Fruit fly (Drosophila melanogaster): ENCODE data around the gene CG33764.

The CG33764 gene

dm6 chr3L:4252121-4252861, 15.0 kb downstream of the CG33764 start (continued):
- TF ChIP-seq CG10366 (GFP tag; IDR thresholded peaks at IDR 0.05) = no peak
- peak; percentile 46 for TF ChIP-seq kni (GFP tag; optimal IDR thresholded peaks at IDR 0.05)
- no peak for TF ChIP-seq ewg (GFP tag; optimal IDR thresholded peaks at IDR 0.05)
- no peak for TF ChIP-seq nau (GFP tag; optimal IDR thresholded peaks at IDR 0.05)
- no peak for TF ChIP-seq CG10462 (GFP tag; optimal IDR thresholded peaks at IDR 0.05)
- TF ChIP-seq vfl (GFP tag; optimal IDR thresholded peaks at IDR 0.05) = no peak
- TF ChIP-seq CG3995 (GFP tag; optimal IDR thresholded peaks at IDR 0.05) = peak; percentile 92
- no peak for TF ChIP-seq lab (GFP tag; optimal IDR thresholded peaks at IDR 0.05)
- TF ChIP-seq Jarid2 (GFP tag; optimal IDR thresholded peaks at IDR 0.05) = no peak
- no peak for TF ChIP-seq CG17568 (GFP tag; optimal IDR thresholded peaks at IDR 0.05)
- peak; percentile 40 for TF ChIP-seq row (GFP tag; IDR thresholded peaks at IDR 0.05)
- TF ChIP-seq CG15269 (tag; optimal IDR thresholded peaks at IDR 0.05) = no peak
- no peak; the same call in 2 of the 3 replicates for TF ChIP-seq CG34422 (GFP tag; IDR thresholded peaks at IDR 0.05)
- peak; percentile 48; the same call in 1 of the 2 replicates for TF ChIP-seq CG31441 (GFP tag; IDR thresholded peaks at IDR 0.05)
- no peak for TF ChIP-seq Asciz (GFP tag; optimal IDR thresholded peaks at IDR 0.05)
- TF ChIP-seq CG2875 (GFP tag; optimal IDR thresholded peaks at IDR 0.05) = no peak
- 0 out of 3 replicates have a peak, but pooled peaks have one; percentile 24 for TF ChIP-seq ci (GFP tag; IDR thresholded peaks at IDR 0.05)
- no peak for TF ChIP-seq zfh2 (GFP tag; optimal IDR thresholded peaks at IDR 0.05)
- no peak for TF ChIP-seq Poxn (GFP tag; IDR thresholded peaks at IDR 0.05)
- no peak for TF ChIP-seq dysf (GFP tag; IDR thresholded peaks at IDR 0.05)
- no peak for TF ChIP-seq pfk (GFP tag; optimal IDR thresholded peaks at IDR 0.05)
- 0 out of 3 replicates have a peak, but pooled peaks have one; percentile 39 for TF ChIP-seq zen2 (GFP tag; IDR thresholded peaks at IDR 0.05; ENCODE audit: partially characterized antibody)
- TF ChIP-seq CG15073 (GFP tag; optimal IDR thresholded peaks at IDR 0.05) = no peak
- no peak for TF ChIP-seq Doc3 (GFP tag; IDR thresholded peaks at IDR 0.05; ENCODE audit: partially characterized antibody)
- peak; percentile 43 for TF ChIP-seq Med (GFP tag)
- TF ChIP-seq CG17829 (tag; optimal IDR thresholded peaks at IDR 0.05) = peak; percentile 2
- no peak for TF ChIP-seq eyg (GFP tag; optimal IDR thresholded peaks at IDR 0.05)
- peak; percentile 65 for TF ChIP-seq nom (GFP tag; optimal IDR thresholded peaks at IDR 0.05)
- TF ChIP-seq Deaf1 (tag; optimal IDR thresholded peaks at IDR 0.05) = no peak
- no peak for TF ChIP-seq CG10274 (GFP tag; optimal IDR thresholded peaks at IDR 0.05)
- no peak for TF ChIP-seq ash1 (GFP tag; optimal IDR thresholded peaks at IDR 0.05)
- no peak for TF ChIP-seq H2.0 (GFP tag; IDR thresholded peaks at IDR 0.05)
- TF ChIP-seq H15 (GFP tag; IDR thresholded peaks at IDR 0.05) = no peak
- TF ChIP-seq tx (GFP tag; optimal IDR thresholded peaks at IDR 0.05) = no peak
- no peak for TF ChIP-seq CG6175 (GFP tag; IDR thresholded peaks at IDR 0.05)
- TF ChIP-seq CG14860 (GFP tag; IDR thresholded peaks at IDR 0.05; ENCODE audit: partially characterized antibody) = no peak
- TF ChIP-seq Oaz (GFP tag; IDR thresholded peaks at IDR 0.05) = no peak
- TF ChIP-seq dati (GFP tag; IDR thresholded peaks at IDR 0.05) = no peak
- TF ChIP-seq CG9932 (GFP tag; IDR thresholded peaks at IDR 0.05) = no peak
- no peak for TF ChIP-seq bowl (GFP tag; IDR thresholded peaks at IDR 0.05)
- TF ChIP-seq CG34224 (GFP tag; IDR thresholded peaks at IDR 0.05; ENCODE audit: partially characterized antibody) = no peak
- TF ChIP-seq CG13894 (tag; optimal IDR thresholded peaks at IDR 0.05) = no peak
- TF ChIP-seq Vsx1 (GFP tag; optimal IDR thresholded peaks at IDR 0.05) = no peak
- no peak for TF ChIP-seq CG12071 (GFP tag; optimal IDR thresholded peaks at IDR 0.05)
- TF ChIP-seq CG15601 (tag; optimal IDR thresholded peaks at IDR 0.05) = no peak
- TF ChIP-seq org-1 (GFP tag; optimal IDR thresholded peaks at IDR 0.05) = no peak
- TF ChIP-seq CG13624 (GFP tag; optimal IDR thresholded peaks at IDR 0.05) = no peak
- peak; percentile 54 for TF ChIP-seq HmgD (GFP tag; optimal IDR thresholded peaks at IDR 0.05)
- no peak for TF ChIP-seq klu (GFP tag; IDR thresholded peaks at IDR 0.05)
- no peak for TF ChIP-seq CG1602 (GFP tag; optimal IDR thresholded peaks at IDR 0.05)
